Fruit fly (Drosophila melanogaster) whole organism, embryonic: ENCODE results near the gene PIG-B.

Experiments used
- Ada2b ChIP-seq: fragments of 200-800 bp; sonication (Bioruptor generic); IDR thresholded peaks from 2 replicates; pipeline ENCODE4 v1.3.6; 2022; ENCODE audit warnings: missing biosample characterization, missing genetic modification characterization
- CG10147 ChIP-seq: fragments of 200-800 bp; sonication (Bioruptor generic); optimal IDR thresholded peaks from 2 replicates; lab custom pipeline; 2019; ENCODE audit warnings: missing biosample characterization, mild to moderate bottlenecking, missing genetic modification characterization, moderate library complexity
- CG10209 ChIP-seq: fragments of 200-800 bp; sonication (Bioruptor generic); optimal IDR thresholded peaks from 3 replicates; lab custom pipeline; 2017; ENCODE audit warnings: missing biosample characterization, mild to moderate bottlenecking, missing genetic modification characterization, missing genetic modification reagents
- CG1024 ChIP-seq: fragments of 200-800 bp; sonication (Bioruptor generic); IDR thresholded peaks from 2 replicates; pipeline ENCODE4 v1.3.6; 2022; ENCODE audit warnings: missing biosample characterization, missing genetic modification characterization
- CG11695 ChIP-seq: fragments of 200-800 bp; sonication (Bioruptor generic); IDR thresholded peaks from 3 replicates; pipeline ENCODE4 v1.3.6; 2022; ENCODE audit warnings: missing biosample characterization, missing genetic modification characterization
- CG12071 ChIP-seq: fragments of 200-800 bp; sonication (Bioruptor generic); optimal IDR thresholded peaks from 3 replicates; lab custom pipeline; 2018; ENCODE audit warnings: missing biosample characterization, mild to moderate bottlenecking, missing genetic modification characterization
- CG13894 ChIP-seq: fragments of 200-800 bp; sonication (Bioruptor generic); optimal IDR thresholded peaks from 3 replicates; lab custom pipeline; 2018; ENCODE audit warnings: missing biosample characterization, mild to moderate bottlenecking, missing genetic modification characterization, moderate library complexity
- CG17385 ChIP-seq: fragments of 200-800 bp; sonication (Bioruptor generic); optimal IDR thresholded peaks from 3 replicates; lab custom pipeline; 2018; ENCODE audit warnings: missing biosample characterization, mild to moderate bottlenecking, missing genetic modification characterization
- CG17802 ChIP-seq: fragments of 200-800 bp; sonication (Bioruptor generic); optimal IDR thresholded peaks from 2 replicates; lab custom pipeline; 2018; ENCODE audit warnings: missing biosample characterization, mild to moderate bottlenecking, missing genetic modification characterization, moderate library complexity
- CG2875 ChIP-seq: fragments of 200-800 bp; sonication (Bioruptor generic); optimal IDR thresholded peaks from 2 replicates; lab custom pipeline; 2017; ENCODE audit warnings: missing biosample characterization, mild to moderate bottlenecking, missing genetic modification characterization, missing genetic modification reagents
- CG34376 ChIP-seq: fragments of 200-800 bp; sonication (Bioruptor generic); optimal IDR thresholded peaks from 2 replicates; lab custom pipeline; 2018; ENCODE audit warnings: missing biosample characterization, mild to moderate bottlenecking, missing genetic modification characterization
- CG4730 ChIP-seq: fragments of 200-800 bp; sonication (Bioruptor generic); IDR thresholded peaks from 2 replicates; pipeline ENCODE4 v1.3.6; 2022; ENCODE audit warnings: missing biosample characterization, missing genetic modification characterization
- CG7745 ChIP-seq: fragments of 200-800 bp; sonication (Bioruptor generic); optimal IDR thresholded peaks from 2 replicates; lab custom pipeline; 2018; ENCODE audit warnings: missing biosample characterization, mild to moderate bottlenecking, missing genetic modification characterization, moderate library complexity
- CG7839 ChIP-seq: fragments of 200-800 bp; sonication (Bioruptor generic); optimal IDR thresholded peaks from 3 replicates; lab custom pipeline; 2018; ENCODE audit warnings: missing biosample characterization, mild to moderate bottlenecking, missing genetic modification characterization, moderate library complexity
- CG8765 ChIP-seq: fragments of 200-800 bp; sonication (Bioruptor generic); IDR thresholded peaks from 2 replicates; pipeline ENCODE4 v1.3.6; 2022; ENCODE audit warnings: missing biosample characterization, missing genetic modification characterization
- CG9797 ChIP-seq: fragments of 200-800 bp; sonication (Bioruptor generic); optimal IDR thresholded peaks from 3 replicates; lab custom pipeline; 2018; ENCODE audit warnings: missing biosample characterization, mild to moderate bottlenecking, missing genetic modification characterization
- Dad ChIP-seq: fragments of 200-800 bp; sonication (Bioruptor generic); optimal IDR thresholded peaks from 3 replicates; lab custom pipeline; 2016; ENCODE audit warnings: missing biosample characterization, missing genetic modification characterization
- E2f1 ChIP-seq: fragments of 200-800 bp; sonication (Bioruptor generic); IDR thresholded peaks from 2 replicates; pipeline ENCODE4 v1.3.6; 2022; ENCODE audit warnings: missing biosample characterization, missing genetic modification characterization
- Eip74EF ChIP-seq, 2 experiments: fragments of 200-800 bp in 1 of 2; fragments of >200 bp in 1 of 2; sonication (Bioruptor generic) in 1 of 2; optimal IDR thresholded peaks; 2 replicates each; lab custom pipeline; 2017 to 2019; ENCODE audit warnings: missing biosample characterization in 2 of 2, missing genetic modification characterization in 2 of 2, mild to moderate bottlenecking in 1 of 2, moderate library complexity in 1 of 2
- Elba2 ChIP-seq: fragments of 200-800 bp; sonication (Bioruptor generic); optimal IDR thresholded peaks from 3 replicates; lab custom pipeline; 2016; ENCODE audit warnings: missing biosample characterization, missing genetic modification characterization
- Gsc ChIP-seq: fragments of 200-800 bp; sonication (Bioruptor generic); IDR thresholded peaks from 2 replicates; pipeline ENCODE4 v1.3.6; 2022; ENCODE audit warnings: missing biosample characterization, missing genetic modification characterization
- Lpt ChIP-seq: fragments of >200 bp; optimal IDR thresholded peaks from 2 replicates; lab custom pipeline; 2018; ENCODE audit warnings: missing biosample characterization, missing genetic modification characterization
- MTF-1 ChIP-seq: fragments of 200-800 bp; sonication (Bioruptor generic); optimal IDR thresholded peaks from 2 replicates; lab custom pipeline; 2018; ENCODE audit warnings: missing biosample characterization, mild to moderate bottlenecking, missing genetic modification characterization, borderline replicate concordance
- Oli ChIP-seq: fragments of 200-800 bp; sonication (Bioruptor generic); optimal IDR thresholded peaks from 2 replicates; lab custom pipeline; 2018; ENCODE audit warnings: missing biosample characterization, mild to moderate bottlenecking, missing genetic modification characterization, moderate library complexity
- Opbp ChIP-seq: fragments of 200-800 bp; sonication (Bioruptor generic); IDR thresholded peaks from 3 replicates; pipeline ENCODE4 v1.3.6; 2022; ENCODE audit warnings: missing biosample characterization, missing genetic modification characterization; ENCODE audit not compliant: partially characterized antibody
- PHDP ChIP-seq: fragments of 200-800 bp; sonication (Bioruptor generic); optimal IDR thresholded peaks from 3 replicates; lab custom pipeline; 2018; ENCODE audit warnings: missing biosample characterization, mild to moderate bottlenecking, missing genetic modification characterization, moderate library complexity
- Spps ChIP-seq: fragments of 200-800 bp; sonication (Bioruptor generic); optimal IDR thresholded peaks from 2 replicates; lab custom pipeline; 2018; ENCODE audit warnings: missing biosample characterization, mild to moderate bottlenecking, missing genetic modification characterization
- Ssrp ChIP-seq: fragments of 200-800 bp; sonication (Bioruptor generic); optimal IDR thresholded peaks from 2 replicates; lab custom pipeline; 2018; ENCODE audit warnings: missing biosample characterization, mild to moderate bottlenecking, missing genetic modification characterization, moderate library complexity
- Taf1 ChIP-seq: fragments of 200-800 bp; sonication (Bioruptor generic); IDR thresholded peaks from 2 replicates; pipeline ENCODE4 v1.3.6; 2022; ENCODE audit warnings: missing biosample characterization, missing genetic modification characterization
- Tbp ChIP-seq: fragments of >200 bp; optimal IDR thresholded peaks from 2 replicates; lab custom pipeline; 2018; ENCODE audit warnings: missing biosample characterization, missing genetic modification characterization
- al ChIP-seq: fragments of 200-800 bp; sonication (Bioruptor generic); IDR thresholded peaks from 2 replicates; pipeline ENCODE4 v1.3.6; 2022; ENCODE audit warnings: missing biosample characterization, missing genetic modification characterization
- aop ChIP-seq: fragments of 200-800 bp; sonication (Bioruptor generic); IDR thresholded peaks from 2 replicates; pipeline ENCODE4 v1.3.6; 2022; ENCODE audit warnings: missing biosample characterization, missing genetic modification characterization
- bsh ChIP-seq, 2 experiments: fragments of 200-800 bp; sonication (Bioruptor generic); optimal IDR thresholded peaks; 2 replicates each; lab custom pipeline; 2017 to 2018; ENCODE audit warnings: mild to moderate bottlenecking in 2 of 2, missing biosample characterization in 2 of 2, missing genetic modification characterization in 2 of 2, moderate library complexity in 1 of 2
- da ChIP-seq: fragments of 200-800 bp; sonication (Bioruptor generic); optimal IDR thresholded peaks from 2 replicates; lab custom pipeline; 2016; ENCODE audit warnings: missing biosample characterization, missing genetic modification characterization
- dysf ChIP-seq: fragments of 200-800 bp; sonication (Bioruptor generic); IDR thresholded peaks from 3 replicates; pipeline ENCODE4 v1.3.6; 2022; ENCODE audit warnings: missing biosample characterization, missing genetic modification characterization
- fru ChIP-seq: fragments of >200 bp; optimal IDR thresholded peaks from 2 replicates; lab custom pipeline; 2017
- gem ChIP-seq: fragments of 200-800 bp; sonication (Bioruptor generic); optimal IDR thresholded peaks from 2 replicates; lab custom pipeline; 2019; ENCODE audit warnings: missing biosample characterization, mild to moderate bottlenecking, missing genetic modification characterization, moderate library complexity
- jigr1 ChIP-seq: fragments of 200-800 bp; sonication (Bioruptor generic); IDR thresholded peaks from 3 replicates; pipeline ENCODE4 v1.3.6; 2022; ENCODE audit warnings: missing biosample characterization, missing genetic modification characterization
- jing ChIP-seq: fragments of 200-800 bp; sonication (Bioruptor generic); optimal IDR thresholded peaks from 2 replicates; lab custom pipeline; 2018; ENCODE audit warnings: missing biosample characterization, mild to moderate bottlenecking, missing genetic modification characterization
- mam ChIP-seq: fragments of 200-800 bp; sonication (Bioruptor generic); optimal IDR thresholded peaks from 3 replicates; lab custom pipeline; 2016; ENCODE audit warnings: missing biosample characterization, missing genetic modification characterization
- nmo ChIP-seq: fragments of 200-800 bp; sonication (Bioruptor generic); optimal IDR thresholded peaks from 2 replicates; lab custom pipeline; 2018; ENCODE audit warnings: missing biosample characterization, mild to moderate bottlenecking, missing genetic modification characterization, moderate library complexity
- pan ChIP-seq, 4 experiments: fragments of >200 bp in 3 of 4; fragments of 200-800 bp in 1 of 4; sonication (Bioruptor generic) in 1 of 4; optimal IDR thresholded peaks in 3 of 4; IDR thresholded peaks in 1 of 4; 2 replicates each; pipeline versions ENCODE4 v1.3.6 to Lab custom; 2017 to 2022; ENCODE audit warnings: missing biosample characterization in 2 of 4, missing genetic modification characterization in 2 of 4, mixed read lengths in 1 of 4
- sc ChIP-seq, 3 experiments: fragments of >200 bp in 2 of 3; fragments of 200-800 bp in 1 of 3; sonication (Bioruptor generic) in 1 of 3; optimal IDR thresholded peaks; 2 replicates in 2 of 3; 3 replicates in 1 of 3; lab custom pipeline; 2017; ENCODE audit warnings: mild to moderate bottlenecking in 1 of 3, missing biosample characterization in 1 of 3, missing genetic modification characterization in 1 of 3, missing genetic modification reagents in 1 of 3
- shn ChIP-seq: fragments of 200-800 bp; sonication (Bioruptor generic); optimal IDR thresholded peaks from 3 replicates; lab custom pipeline; 2016; ENCODE audit warnings: missing biosample characterization, missing genetic modification characterization
- tup ChIP-seq: fragments of 200-800 bp; sonication (Bioruptor generic); optimal IDR thresholded peaks from 2 replicates; lab custom pipeline; 2016; ENCODE audit warnings: missing biosample characterization, mild to moderate bottlenecking, missing genetic modification characterization, moderate library complexity
- vfl ChIP-seq: fragments of 200-800 bp; sonication (Bioruptor generic); optimal IDR thresholded peaks from 2 replicates; lab custom pipeline; 2016; ENCODE audit warnings: missing biosample characterization, missing genetic modification characterization
- zf30C ChIP-seq: fragments of 200-800 bp; sonication (Bioruptor generic); optimal IDR thresholded peaks from 3 replicates; lab custom pipeline; 2018; ENCODE audit warnings: missing biosample characterization, mild to moderate bottlenecking, missing genetic modification characterization

PIG-B gene

DNA sequence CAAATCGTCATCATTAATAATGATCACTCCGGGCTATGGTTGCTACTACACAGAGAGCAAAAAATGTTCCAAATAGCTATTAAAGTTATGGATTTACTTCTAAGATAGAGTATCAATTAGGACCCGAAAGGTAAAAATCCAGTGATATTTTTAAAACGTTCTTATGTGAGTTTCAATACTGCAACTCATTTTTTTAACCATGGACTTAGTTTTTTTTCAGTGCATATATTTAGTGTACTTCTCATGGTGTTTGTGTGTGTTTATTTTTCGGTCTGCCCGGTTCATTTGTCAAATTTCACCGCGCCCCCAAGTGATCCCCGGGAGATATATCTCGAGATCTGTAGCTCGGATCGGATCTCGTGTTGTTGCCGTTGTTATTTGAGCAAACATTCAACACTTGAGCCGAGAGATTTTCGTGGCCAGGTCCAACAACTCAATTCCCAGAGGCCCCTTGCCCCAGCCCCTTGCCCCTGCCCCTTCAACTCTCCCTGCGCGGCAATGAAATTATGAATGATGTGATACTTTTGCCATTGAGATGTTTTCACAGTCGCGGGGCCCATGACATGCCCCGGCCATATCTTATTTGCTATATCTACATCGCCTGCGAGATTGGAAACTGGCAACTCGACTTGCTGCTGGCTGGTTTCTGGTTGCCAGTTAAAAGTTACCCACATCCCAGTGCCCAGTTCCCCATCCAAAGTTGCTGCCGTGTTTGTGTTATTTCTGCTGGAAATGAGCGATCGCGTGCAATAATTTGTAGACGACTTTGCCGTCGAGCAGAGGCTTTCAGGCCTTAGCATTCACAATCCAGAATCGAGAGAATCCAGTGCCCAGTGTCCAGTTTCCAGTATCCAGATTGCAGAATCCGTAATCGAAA is 51.7 kb downstream of the PIG-B start (continued):
- TF ChIP-seq pan (optimal IDR thresholded peaks at IDR 0.05; lab: Kevin White, UChicago): no peak
- peak in 1 of 2 experiments; percentile 57 for TF ChIP-seq pan (GFP tag; optimal IDR thresholded peaks at IDR 0.05 in 1 of 2, IDR thresholded peaks at IDR 0.05 in 1 of 2)
- TF ChIP-seq CG9797 (GFP tag; lab: Kevin White, UChicago): no peak
- TF ChIP-seq Elba2 (GFP tag; lab: Kevin White, UChicago): no peak
- peak; percentile 57 for TF ChIP-seq CG7745 (tag; lab: Kevin White, UChicago)
- peak; percentile 40; the same call in 1 of the 2 replicates for TF ChIP-seq E2f1 (GFP tag; lab: Robert Waterston, UW)
- TF ChIP-seq vfl: no peak
- TF ChIP-seq CG7839 (tag; lab: Kevin White, UChicago): peak; percentile 73
- TF ChIP-seq da (GFP tag; lab: Kevin White, UChicago): peak; percentile 32
- peak; percentile 33 for TF ChIP-seq MTF-1 (GFP tag; lab: Kevin White, UChicago)
- TF ChIP-seq mam (GFP tag; lab: Kevin White, UChicago): no peak
- no peak for TF ChIP-seq aop
- no peak for TF ChIP-seq Opbp (GFP tag; lab: Robert Waterston, UW)
- TF ChIP-seq Ada2b (GFP tag; lab: Robert Waterston, UW): peak; percentile 45
- peak; percentile 74 for TF ChIP-seq Ssrp (tag; lab: Kevin White, UChicago)
- TF ChIP-seq Taf1: no peak
- no peak for TF ChIP-seq Lpt (GFP tag; lab: Kevin White, UChicago)
- TF ChIP-seq fru (lab: Kevin White, UChicago): no peak
- TF ChIP-seq CG10209 (GFP tag; lab: Kevin White, UChicago): peak; percentile 71
- no peak for TF ChIP-seq CG4730 (GFP tag; lab: Robert Waterston, UW)
- TF ChIP-seq CG12071 (GFP tag; lab: Kevin White, UChicago): peak; percentile 22
- TF ChIP-seq CG17385: peak; percentile 49
- no peak for TF ChIP-seq CG10147
- peak; percentile 3 for TF ChIP-seq tup (GFP tag; lab: Kevin White, UChicago)
- no peak for TF ChIP-seq CG34376
- peak; percentile 22 for TF ChIP-seq CG2875 (GFP tag; lab: Kevin White, UChicago)
- TF ChIP-seq Gsc (GFP tag; lab: Robert Waterston, UW): 0 out of 2 replicates have a peak, but pooled peaks have one; percentile 16
- TF ChIP-seq CG8765 (GFP tag; lab: Robert Waterston, UW): peak; percentile 22
- peak; percentile 60 for TF ChIP-seq shn (GFP tag; lab: Kevin White, UChicago)
- TF ChIP-seq Dad: peak; percentile 22
- peak in 1 of 2 experiments; percentile 49 for TF ChIP-seq Eip74EF (GFP tag; optimal IDR thresholded peaks at IDR 0.05; lab: Kevin White, UChicago)
- TF ChIP-seq bsh (GFP tag; optimal IDR thresholded peaks at IDR 0.05; lab: Kevin White, UChicago): peak in 1 of 2 experiments; percentile 88
- peak; percentile 61; the same call in 1 of the 2 replicates for TF ChIP-seq CG1024 (GFP tag; lab: Robert Waterston, UW)
- TF ChIP-seq Tbp (GFP tag; lab: Kevin White, UChicago): no peak
- TF ChIP-seq gem: peak; percentile 81
- 0 out of 3 replicates have a peak, but pooled peaks have one; percentile 54 for TF ChIP-seq CG11695 (GFP tag; lab: Robert Waterston, UW)
- no peak for TF ChIP-seq CG17802 (tag; lab: Kevin White, UChicago)
- TF ChIP-seq Oli (tag; lab: Kevin White, UChicago): peak; percentile 78
- peak; percentile 71 for TF ChIP-seq jing
- TF ChIP-seq dysf (GFP tag; lab: Robert Waterston, UW): 0 out of 3 replicates have a peak, but pooled peaks have one; percentile 36
- TF ChIP-seq jigr1 (GFP tag; lab: Robert Waterston, UW): 0 out of 3 replicates have a peak, but pooled peaks have one; percentile 39
- no peak for TF ChIP-seq sc (optimal IDR thresholded peaks at IDR 0.05; lab: Kevin White, UChicago)
- peak; percentile 54 for TF ChIP-seq sc (GFP tag; optimal IDR thresholded peaks at IDR 0.05; lab: Kevin White, UChicago)
- TF ChIP-seq PHDP (tag; lab: Kevin White, UChicago): peak; percentile 63
- peak; percentile 74 for TF ChIP-seq CG13894
- TF ChIP-seq Spps (tag; lab: Kevin White, UChicago): peak; percentile 1
- no peak for TF ChIP-seq al (GFP tag; lab: Robert Waterston, UW)
- TF ChIP-seq zf30C: peak; percentile 75
- TF ChIP-seq nmo (GFP tag; lab: Kevin White, UChicago): peak; percentile 85
